Worm (Caenorhabditis elegans): ENCODE data around the gene clec-54.
A peak's percentile ranks its signal among the peaks of the same experiment; 100 is the strongest.

The clec-54 gene

ce11 chrV:14433584-14433983, 43.1 kb upstream of the clec-54 start:
- TF ChIP-seq unc-30 (tag; optimal IDR thresholded peaks at IDR 0.05) (no peak), elt-3 (tag; optimal IDR thresholded peaks at IDR 0.05) (no peak), swsn-7 (tag; optimal IDR thresholded peaks at IDR 0.05) (no peak), nhr-28 (tag; optimal IDR thresholded peaks at IDR 0.05) (no peak), C04F5.9 (tag; optimal IDR thresholded peaks at IDR 0.05) (no peak), nhr-11 (tag; optimal IDR thresholded peaks at IDR 0.05) (no peak), egl-27 (tag; optimal IDR thresholded peaks at IDR 0.05) (no peak), grh-1 (GFP tag; IDR thresholded peaks at IDR 0.05) (no peak), mep-1 (tag; optimal IDR thresholded peaks at IDR 0.05) (no peak), dpl-1 (GFP tag; optimal IDR thresholded peaks at IDR 0.05) (no peak), zag-1 (tag; optimal IDR thresholded peaks at IDR 0.05) (no peak)

DNA sequence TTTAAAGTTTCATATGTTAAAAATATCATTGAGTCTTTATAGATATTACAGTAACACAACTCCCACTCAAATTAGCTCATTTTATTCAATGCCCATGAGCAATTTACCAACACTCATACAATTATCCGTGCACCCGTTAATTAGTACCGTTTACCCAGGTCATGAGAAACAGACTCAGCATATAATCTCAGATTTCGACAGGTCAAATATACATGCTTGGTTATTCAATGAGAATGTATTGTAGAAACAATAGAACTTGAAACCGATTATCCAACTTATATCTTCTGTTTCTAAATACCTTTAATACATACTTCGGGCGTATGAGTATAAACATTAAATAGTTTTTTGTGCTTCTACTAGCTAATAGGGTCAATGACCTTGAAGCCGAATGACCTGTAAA, 40.5 kb upstream of the clec-54 start:
- TF ChIP-seq nhr-85 (tag) (no peak), xbp-1 (tag; optimal IDR thresholded peaks at IDR 0.05) (no peak), efl-1 (optimal IDR thresholded peaks at IDR 0.05) (no peak), efl-1 (GFP tag; optimal IDR thresholded peaks at IDR 0.05 in 1 of 2) (peak in 1 of 2 experiments; percentile 73), mdl-1 (tag; optimal IDR thresholded peaks at IDR 0.05) (no peak), ceh-63 (GFP tag; optimal IDR thresholded peaks at IDR 0.05) (no peak), hlh-4 (tag; optimal IDR thresholded peaks at IDR 0.05) (no peak)

DNA sequence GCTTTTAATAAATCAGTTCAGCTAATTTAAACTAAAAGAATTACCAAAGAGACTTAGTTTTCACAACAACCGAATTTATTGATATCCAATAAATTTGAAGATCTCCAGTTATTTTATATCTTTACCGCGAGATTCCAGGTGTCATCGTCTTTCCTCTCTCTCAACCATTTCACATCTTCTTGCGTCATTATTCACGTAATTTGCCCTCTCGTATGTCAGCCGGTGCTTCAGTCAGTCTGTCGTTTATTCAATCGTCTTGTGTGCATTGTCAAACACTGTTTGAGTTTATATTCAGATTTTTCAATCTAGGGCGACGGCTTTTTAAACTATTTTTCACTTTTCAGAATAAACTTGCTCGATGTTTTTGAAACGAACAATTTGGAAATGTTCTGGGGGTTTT, 39.3 kb upstream of the clec-54 start:
- TF ChIP-seq ztf-11 (tag; optimal IDR thresholded peaks at IDR 0.05) (no peak), lin-13 (GFP tag; optimal IDR thresholded peaks at IDR 0.05) (no peak), C04F5.9 (tag; optimal IDR thresholded peaks at IDR 0.05) (no peak), swsn-7 (tag; optimal IDR thresholded peaks at IDR 0.05) (no peak), nhr-85 (tag) (no peak), nhr-77 (tag; optimal IDR thresholded peaks at IDR 0.05) (no peak), hlh-17 (GFP tag; optimal IDR thresholded peaks at IDR 0.05; ENCODE audit: borderline replicate concordance) (no peak), nhr-84 (tag; optimal IDR thresholded peaks at IDR 0.05) (no peak), elt-3 (tag; optimal IDR thresholded peaks at IDR 0.05) (no peak), sox-4 (tag; optimal IDR thresholded peaks at IDR 0.05) (no peak)

DNA sequence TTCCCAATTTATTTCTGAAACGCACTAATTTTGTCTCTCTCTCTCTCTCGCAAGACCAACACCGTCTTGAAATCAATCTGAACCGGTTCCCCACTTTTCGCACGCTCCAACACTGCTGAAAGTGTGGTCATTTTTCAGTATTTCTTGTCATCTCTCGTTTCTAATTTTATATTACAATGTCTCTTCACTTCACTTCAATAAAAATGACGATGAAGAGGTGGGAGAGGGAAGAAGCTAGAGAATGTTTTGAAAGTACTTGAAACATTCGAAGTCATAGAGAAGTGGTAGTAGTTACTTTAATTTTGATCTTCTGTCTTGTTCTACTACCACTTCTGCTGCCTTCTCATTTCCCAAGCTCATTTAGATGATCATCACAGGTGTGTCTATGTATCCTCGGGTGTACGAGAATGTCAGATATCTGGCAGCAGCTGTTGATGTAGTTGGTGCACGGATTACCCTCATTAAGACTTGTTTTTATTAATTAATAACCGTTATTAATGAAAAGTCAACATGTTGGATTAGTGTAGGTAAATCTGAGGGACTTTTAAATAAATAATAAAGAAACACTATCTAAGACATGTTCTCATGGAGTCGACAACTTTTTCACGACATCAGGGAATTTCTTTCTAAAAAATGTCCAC, 38.5 kb upstream of the clec-54 start:
- TF ChIP-seq jun-1 (tag; optimal IDR thresholded peaks at IDR 0.05) (no peak), hpl-2 (GFP tag; optimal IDR thresholded peaks at IDR 0.05) (no peak), sup-37 (GFP tag; optimal IDR thresholded peaks at IDR 0.05) (no peak), isw-1 (GFP tag; IDR thresholded peaks at IDR 0.05) (no peak), ztf-11 (tag; optimal IDR thresholded peaks at IDR 0.05) (peak in 1 of 2 experiments; percentile 43), mef-2 (tag; optimal IDR thresholded peaks at IDR 0.05) (no peak), unc-98 (GFP tag; IDR thresholded peaks at IDR 0.05) (no peak), tbx-2 (tag; optimal IDR thresholded peaks at IDR 0.05) (peak; percentile 38), sptf-1 (tag; optimal IDR thresholded peaks at IDR 0.05) (no peak), lin-14 (GFP tag; optimal IDR thresholded peaks at IDR 0.05) (no peak), mab-9 (GFP tag; IDR thresholded peaks at IDR 0.05) (no peak), hlh-17 (GFP tag; optimal IDR thresholded peaks at IDR 0.05; ENCODE audit: borderline replicate concordance) (no peak), lin-15B (tag; optimal IDR thresholded peaks at IDR 0.05) (no peak)

DNA sequence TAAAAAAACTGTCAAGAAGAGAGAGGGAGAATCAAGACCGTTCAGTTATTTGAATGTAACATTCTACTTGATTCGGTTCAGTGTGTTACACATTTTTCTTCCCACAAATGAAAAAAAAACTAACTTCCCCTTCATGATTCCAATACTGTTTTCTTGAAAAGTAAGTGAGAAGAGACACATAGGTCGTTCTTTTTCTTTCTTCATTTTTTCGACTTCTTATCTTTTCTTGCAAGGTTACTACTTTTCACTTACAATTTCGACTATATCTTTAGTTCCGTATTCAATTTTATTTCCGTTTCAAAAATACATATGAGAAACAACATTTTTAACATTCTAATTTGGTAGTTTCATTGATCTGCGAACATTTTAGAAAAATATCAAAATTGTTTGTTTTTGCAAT, 37.5 kb upstream of the clec-54 start:
- no peak for TF ChIP-seq pqm-1 (tag; optimal IDR thresholded peaks at IDR 0.05)
- TF ChIP-seq elt-3 (tag; optimal IDR thresholded peaks at IDR 0.05): peak in 1 of 6 experiments; percentile 8
- TF ChIP-seq blmp-1 (tag; optimal IDR thresholded peaks at IDR 0.05): no peak
